Worm (Caenorhabditis elegans): Measurements from ENCODE around the gene F17E9.3.
A peak's percentile ranks its signal among the peaks of the same experiment; 100 is the strongest.

Gene F17E9.3

DNA sequence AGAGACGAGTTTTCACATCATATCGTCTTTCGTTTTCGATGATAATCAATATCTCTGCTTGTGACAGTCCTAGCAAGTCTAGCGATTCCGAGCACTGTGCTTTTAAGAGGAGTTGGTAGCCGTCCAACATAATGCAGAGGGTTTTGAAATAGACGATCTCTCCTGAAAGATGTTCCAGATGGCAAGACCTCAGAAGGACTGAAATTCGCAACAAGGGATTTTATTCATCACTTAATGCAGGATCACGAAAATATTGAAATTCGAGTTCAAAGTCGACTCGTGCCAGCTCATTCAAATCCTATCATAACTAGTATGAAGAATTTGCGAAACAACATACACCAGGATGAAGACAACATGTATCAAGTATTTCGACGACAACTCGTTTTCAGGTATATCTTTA lies 22.8 kb downstream of the F17E9.3 start, which contains the start of gene D2096.7 (continued):
- TF ChIP-seq xnd-1 (tag; optimal IDR thresholded peaks at IDR 0.05): peak; percentile 61
- peak; percentile 69 for TF ChIP-seq ets-4 (GFP tag; optimal IDR thresholded peaks at IDR 0.05)
- TF ChIP-seq lsl-1 (GFP tag; optimal IDR thresholded peaks at IDR 0.05): peak; percentile 64
- TF ChIP-seq ceh-40 (GFP tag; IDR thresholded peaks at IDR 0.05): no peak
- peak; percentile 77 for TF ChIP-seq Y79H2A.3 (GFP tag; conservative IDR thresholded peaks at IDR 0.05)
- TF ChIP-seq bed-1 (GFP tag; IDR thresholded peaks at IDR 0.05): peak; percentile 92
- no peak for TF ChIP-seq bed-2 (GFP tag; IDR thresholded peaks at IDR 0.05)
- TF ChIP-seq F10E7.11 (tag; optimal IDR thresholded peaks at IDR 0.05): peak; percentile 85
- TF ChIP-seq dpff-1 (tag; optimal IDR thresholded peaks at IDR 0.05): peak; percentile 79
- TF ChIP-seq T26A5.8 (tag; optimal IDR thresholded peaks at IDR 0.05): peak; percentile 93
- no peak for TF ChIP-seq egrh-3 (GFP tag; IDR thresholded peaks at IDR 0.05)
- no peak for TF ChIP-seq lag-1 (GFP tag; IDR thresholded peaks at IDR 0.05)
- peak; percentile 62 for TF ChIP-seq tlf-1 (GFP tag; optimal IDR thresholded peaks at IDR 0.05)
- peak; percentile 51; the same call in 1 of the 2 replicates for TF ChIP-seq egl-18 (GFP tag; IDR thresholded peaks at IDR 0.05)
- TF ChIP-seq zfh-2 (GFP tag; conservative IDR thresholded peaks at IDR 0.05): no peak
- peak; percentile 64 for TF ChIP-seq zim-3 (tag; optimal IDR thresholded peaks at IDR 0.05)
- peak; percentile 85 for TF ChIP-seq lin-26 (GFP tag; IDR thresholded peaks at IDR 0.05)
- TF ChIP-seq F55B11.4 (tag; optimal IDR thresholded peaks at IDR 0.05; ENCODE audit: borderline replicate concordance, insufficient read depth): no peak
- TF ChIP-seq ZK185.1 (tag; optimal IDR thresholded peaks at IDR 0.05; ENCODE audit: poor library complexity, severe bottlenecking): peak; percentile 32
- peak; percentile 91 for TF ChIP-seq tbx-9 (tag; optimal IDR thresholded peaks at IDR 0.05; ENCODE audit: borderline replicate concordance)
- peak; percentile 81 for TF ChIP-seq nhr-90 (tag; optimal IDR thresholded peaks at IDR 0.05)
- TF ChIP-seq mcd-1 (GFP tag; IDR thresholded peaks at IDR 0.05): peak; percentile 54; the same call in 1 of the 2 replicates
- TF ChIP-seq sea-2 (GFP tag; IDR thresholded peaks at IDR 0.05): no peak
- TF ChIP-seq dox-1 (GFP tag; IDR thresholded peaks at IDR 0.05): peak; percentile 70
- TF ChIP-seq Y53G8AR.9 (GFP tag; conservative IDR thresholded peaks at IDR 0.05): peak; percentile 89
- TF ChIP-seq D2030.7 (GFP tag; IDR thresholded peaks at IDR 0.05): peak; percentile 15; the same call in 1 of the 2 replicates
- TF ChIP-seq hmg-1.2 (GFP tag; IDR thresholded peaks at IDR 0.05): peak; percentile 54; the same call in 1 of the 2 replicates
- TF ChIP-seq Y67H2A.10 (GFP tag; conservative IDR thresholded peaks at IDR 0.05): no peak
- no peak; the same call in none of the 2 replicates for TF ChIP-seq egl-44 (GFP tag; IDR thresholded peaks at IDR 0.05)
- TF ChIP-seq aptf-2 (GFP tag; conservative IDR thresholded peaks at IDR 0.05): no peak
- TF ChIP-seq F57A8.1 (GFP tag; optimal IDR thresholded peaks at IDR 0.05): peak; percentile 44
- TF ChIP-seq F22D6.2 (tag; optimal IDR thresholded peaks at IDR 0.05): no peak
- no peak for TF ChIP-seq nhr-179 (tag; optimal IDR thresholded peaks at IDR 0.05)
- no peak for TF ChIP-seq lir-1 (GFP tag; conservative IDR thresholded peaks at IDR 0.05)
- TF ChIP-seq mxl-1 (tag; optimal IDR thresholded peaks at IDR 0.05): peak; percentile 32
- no peak for TF ChIP-seq let-526 (GFP tag; IDR thresholded peaks at IDR 0.05)
- TF ChIP-seq hmg-20 (GFP tag; IDR thresholded peaks at IDR 0.05): 0 out of 2 replicates have a peak, but pooled peaks have one; percentile 2
- peak; percentile 46 for TF ChIP-seq K12H6.12 (tag; optimal IDR thresholded peaks at IDR 0.05)
- 0 out of 2 replicates have a peak, but pooled peaks have one; percentile 22 for TF ChIP-seq K11D2.4 (GFP tag; IDR thresholded peaks at IDR 0.05)
- TF ChIP-seq athp-1 (tag; optimal IDR thresholded peaks at IDR 0.05): peak; percentile 92
- TF ChIP-seq C17E4.6 (GFP tag; IDR thresholded peaks at IDR 0.05): peak; percentile 76
- TF ChIP-seq somi-1 (GFP tag; optimal IDR thresholded peaks at IDR 0.05): no peak
- peak; percentile 57 for TF ChIP-seq ztf-18 (tag; optimal IDR thresholded peaks at IDR 0.05)
- peak; percentile 35 for TF ChIP-seq B0261.1 (tag; optimal IDR thresholded peaks at IDR 0.05)
- TF ChIP-seq aptf-3 (GFP tag; IDR thresholded peaks at IDR 0.05): peak; percentile 94
- no peak for TF ChIP-seq F23B12.7 (tag; optimal IDR thresholded peaks at IDR 0.05; ENCODE audit: insufficient read depth)
- no peak for TF ChIP-seq attf-3 (GFP tag; conservative IDR thresholded peaks at IDR 0.05)
- no peak for TF ChIP-seq lin-40 (tag; optimal IDR thresholded peaks at IDR 0.05)
- TF ChIP-seq madf-8 (GFP tag; conservative IDR thresholded peaks at IDR 0.05): no peak; the same call in 1 of the 2 replicates
